Worm (Caenorhabditis elegans) whole organism, L3 larva: ENCODE results near the gene ipmk-1.

Experiments
- ceh-82 ChIP-seq: fragments of 150-350 bp; optimal IDR thresholded peaks from 2 replicates; lab custom pipeline; 2014; ENCODE audit warnings: missing biosample characterization, missing genetic modification characterization
- egl-27 ChIP-seq: sonication (generic microtip); optimal IDR thresholded peaks from 4 replicates; lab custom pipeline; 2017; ENCODE audit warnings: missing biosample characterization, missing genetic modification reagents, missing genetic modification characterization
- mdl-1 ChIP-seq: fragments of 150-350 bp; optimal IDR thresholded peaks from 2 replicates; lab custom pipeline; 2014; ENCODE audit warnings: missing biosample characterization, missing genetic modification characterization
- nhr-43 ChIP-seq: sonication (generic microtip); optimal IDR thresholded peaks from 2 replicates; lab custom pipeline; 2016; ENCODE audit warnings: mild to moderate bottlenecking, missing genetic modification characterization, missing compliant biosample characterization; ENCODE audit not compliant: poor library complexity, severe bottlenecking
- skn-1 ChIP-seq: fragments of 150-350 bp; optimal IDR thresholded peaks from 2 replicates; lab custom pipeline; 2014; ENCODE audit warnings: missing biosample characterization, missing genetic modification characterization
- tbx-2 ChIP-seq: sonication (generic microtip); optimal IDR thresholded peaks from 2 replicates; lab custom pipeline; 2016; ENCODE audit warnings: mild to moderate bottlenecking, missing genetic modification characterization, missing compliant biosample characterization

ce11 chrIV:12596960-12597359 lies 49.0 kb downstream of the ipmk-1 start:
- TF ChIP-seq ceh-82 (tag; lab: Kevin White, UChicago), result no peak
- no peak for TF ChIP-seq skn-1 (tag; lab: Kevin White, UChicago)
- no peak for TF ChIP-seq mdl-1 (tag; lab: Kevin White, UChicago)
- TF ChIP-seq egl-27 (tag; lab: Kevin White, UChicago), result no peak
- no peak for TF ChIP-seq tbx-2
- no peak for TF ChIP-seq nhr-43
